Worm (Caenorhabditis elegans): Measurements from ENCODE around the gene cyp-25A3.

The cyp-25A3 gene

ce11 chrIII:3869292-3869781 is 29.8 kb upstream of the cyp-25A3 start (continued):
- peak; percentile 81 for TF ChIP-seq madf-6 (GFP tag; IDR thresholded peaks at IDR 0.05)
- TF ChIP-seq dpff-1 (tag; optimal IDR thresholded peaks at IDR 0.05), result peak; percentile 12
- TF ChIP-seq egrh-3 (GFP tag; IDR thresholded peaks at IDR 0.05), result no peak
- no peak for TF ChIP-seq F37B4.10 (GFP tag; IDR thresholded peaks at IDR 0.05)
- peak; percentile 87 for TF ChIP-seq hsf-1 (GFP tag; IDR thresholded peaks at IDR 0.05)
- TF ChIP-seq aptf-3 (GFP tag; IDR thresholded peaks at IDR 0.05), result peak; percentile 83; the same call in 1 of the 2 replicates
- peak; percentile 69 for TF ChIP-seq die-1 (tag; optimal IDR thresholded peaks at IDR 0.05)
- TF ChIP-seq F39B2.1 (GFP tag; IDR thresholded peaks at IDR 0.05), result peak; percentile 88
- TF ChIP-seq F57A8.1 (GFP tag; optimal IDR thresholded peaks at IDR 0.05), result no peak
- TF ChIP-seq K12H6.12 (tag; optimal IDR thresholded peaks at IDR 0.05), result no peak
- TF ChIP-seq F52B5.7 (tag; optimal IDR thresholded peaks at IDR 0.05), result peak; percentile 84
- peak; percentile 63; the same call in 1 of the 2 replicates for TF ChIP-seq C17E4.6 (GFP tag; IDR thresholded peaks at IDR 0.05)
- TF ChIP-seq ZK185.1 (tag; optimal IDR thresholded peaks at IDR 0.05; ENCODE audit: poor library complexity, severe bottlenecking), result peak; percentile 51
- TF ChIP-seq rec-8 (tag; optimal IDR thresholded peaks at IDR 0.05), result peak in 1 of 2 experiments; percentile 21
- TF ChIP-seq lsl-1 (GFP tag; optimal IDR thresholded peaks at IDR 0.05), result peak; percentile 71
- TF ChIP-seq dpl-1 (GFP tag; optimal IDR thresholded peaks at IDR 0.05), result no peak
- peak; percentile 82 for TF ChIP-seq T26A5.8 (tag; optimal IDR thresholded peaks at IDR 0.05)
- peak; percentile 86 for TF ChIP-seq F10E7.11 (tag; optimal IDR thresholded peaks at IDR 0.05)
- no peak for TF ChIP-seq bed-2 (GFP tag; IDR thresholded peaks at IDR 0.05)
- peak; percentile 72 for TF ChIP-seq mxl-1 (tag; optimal IDR thresholded peaks at IDR 0.05)
- peak; percentile 82 for TF ChIP-seq attf-6 (GFP tag; IDR thresholded peaks at IDR 0.05)
- TF ChIP-seq F33H1.4 (GFP tag; IDR thresholded peaks at IDR 0.05), result 0 out of 2 replicates have a peak, but pooled peaks have one; percentile 21
- TF ChIP-seq B0035.1 (tag; optimal IDR thresholded peaks at IDR 0.05), result peak; percentile 54
- peak; percentile 15 to 44 for TF ChIP-seq let-607 (tag; optimal IDR thresholded peaks at IDR 0.05)
- TF ChIP-seq egl-44 (GFP tag; IDR thresholded peaks at IDR 0.05), result peak; percentile 60; the same call in 1 of the 2 replicates
- TF ChIP-seq tlf-1 (GFP tag; optimal IDR thresholded peaks at IDR 0.05), result peak; percentile 88
- peak; percentile 55 for TF ChIP-seq T07F8.4 (tag; optimal IDR thresholded peaks at IDR 0.05)
- peak; percentile 90 for TF ChIP-seq unc-130 (GFP tag; optimal IDR thresholded peaks at IDR 0.05)
- TF ChIP-seq fkh-3 (tag; optimal IDR thresholded peaks at IDR 0.05), result no peak
- peak; percentile 74 for TF ChIP-seq repo-1 (tag; optimal IDR thresholded peaks at IDR 0.05)
- TF ChIP-seq Y67H2A.10 (GFP tag; conservative IDR thresholded peaks at IDR 0.05), result no peak
- peak; percentile 62 for TF ChIP-seq ztf-26 (tag; optimal IDR thresholded peaks at IDR 0.05)
- peak; percentile 35 for TF ChIP-seq hlh-12 (tag; optimal IDR thresholded peaks at IDR 0.05)
- TF ChIP-seq hmg-20 (GFP tag; IDR thresholded peaks at IDR 0.05), result peak; percentile 66
- no peak for TF ChIP-seq egl-18 (GFP tag; IDR thresholded peaks at IDR 0.05)
- TF ChIP-seq ceh-91 (GFP tag; IDR thresholded peaks at IDR 0.05), result peak; percentile 18; the same call in 1 of the 2 replicates
- peak; percentile 79 for TF ChIP-seq ceh-79 (tag; optimal IDR thresholded peaks at IDR 0.05)
- no peak for TF ChIP-seq B0019.2 (GFP tag; conservative IDR thresholded peaks at IDR 0.05)
- TF ChIP-seq nfya-2 (GFP tag; IDR thresholded peaks at IDR 0.05), result peak; percentile 87

Data from whole organism, young adult.